Worm (Caenorhabditis elegans): ENCODE measurements around the gene far-2.

- TF ChIP-seq hlh-8 (tag; optimal IDR thresholded peaks at IDR 0.05) (no peak), nhr-11 (tag; optimal IDR thresholded peaks at IDR 0.05) (no peak)
Observed at ce11 chrIII:9043200-9043599, 38.4 kb upstream of the far-2 start, which contains the start of gene nac-2.

Data from whole organism, late embryonic.